Fruit fly (Drosophila melanogaster) whole organism, embryonic: Measurements from ENCODE around the gene pnt.

Experiments
- Aef1 ChIP-seq: fragments of 200-800 bp; sonication (Bioruptor generic); IDR thresholded peaks from 3 replicates; pipeline ENCODE4 v1.3.6; 2022; ENCODE audit warnings: missing biosample characterization, missing genetic modification characterization
- CG13775 ChIP-seq: fragments of 200-800 bp; sonication (Bioruptor generic); optimal IDR thresholded peaks from 3 replicates; lab custom pipeline; 2017; ENCODE audit warnings: missing biosample characterization, mild to moderate bottlenecking, missing genetic modification characterization
- CG16779 ChIP-seq: fragments of 200-800 bp; sonication (Bioruptor generic); IDR thresholded peaks from 2 replicates; pipeline ENCODE4 v1.3.6; 2022; ENCODE audit warnings: missing biosample characterization, missing genetic modification characterization
- CG4424 ChIP-seq: fragments of 200-800 bp; sonication (Bioruptor generic); optimal IDR thresholded peaks from 3 replicates; lab custom pipeline; 2016; ENCODE audit warnings: missing biosample characterization, missing genetic modification characterization
- CG7372 ChIP-seq: fragments of 200-800 bp; sonication (Bioruptor generic); IDR thresholded peaks from 2 replicates; pipeline ENCODE4 v1.3.6; 2022; ENCODE audit warnings: missing biosample characterization, missing genetic modification characterization
- CG8944 ChIP-seq: fragments of 200-800 bp; sonication (Bioruptor generic); optimal IDR thresholded peaks from 3 replicates; lab custom pipeline; 2016; ENCODE audit warnings: missing biosample characterization, missing genetic modification characterization
- CTCF ChIP-seq: fragments of 200-800 bp; sonication (Bioruptor generic); optimal IDR thresholded peaks from 2 replicates; lab custom pipeline; 2017; ENCODE audit warnings: missing biosample characterization, mild to moderate bottlenecking, missing genetic modification characterization, moderate library complexity
- Doc2 ChIP-seq: fragments of 200-800 bp; sonication (Bioruptor generic); IDR thresholded peaks from 2 replicates; pipeline ENCODE4 v1.3.6; 2022; ENCODE audit warnings: missing biosample characterization, missing genetic modification characterization
- HLH4C ChIP-seq: fragments of 200-800 bp; sonication (Bioruptor generic); IDR thresholded peaks from 3 replicates; pipeline ENCODE4 v1.3.6; 2022; ENCODE audit warnings: missing biosample characterization, missing genetic modification characterization; ENCODE audit not compliant: partially characterized antibody
- Hmx ChIP-seq: fragments of 200-800 bp; sonication (Bioruptor generic); optimal IDR thresholded peaks from 2 replicates; lab custom pipeline; 2016; ENCODE audit warnings: missing biosample characterization, missing genetic modification characterization
- Opbp ChIP-seq: fragments of 200-800 bp; sonication (Bioruptor generic); IDR thresholded peaks from 3 replicates; pipeline ENCODE4 v1.3.6; 2022; ENCODE audit warnings: missing biosample characterization, missing genetic modification characterization; ENCODE audit not compliant: partially characterized antibody
- Sox102F ChIP-seq: fragments of 200-800 bp; sonication (Bioruptor generic); optimal IDR thresholded peaks from 2 replicates; lab custom pipeline; 2018; ENCODE audit warnings: missing biosample characterization, mild to moderate bottlenecking, missing genetic modification characterization, moderate library complexity

DNA sequence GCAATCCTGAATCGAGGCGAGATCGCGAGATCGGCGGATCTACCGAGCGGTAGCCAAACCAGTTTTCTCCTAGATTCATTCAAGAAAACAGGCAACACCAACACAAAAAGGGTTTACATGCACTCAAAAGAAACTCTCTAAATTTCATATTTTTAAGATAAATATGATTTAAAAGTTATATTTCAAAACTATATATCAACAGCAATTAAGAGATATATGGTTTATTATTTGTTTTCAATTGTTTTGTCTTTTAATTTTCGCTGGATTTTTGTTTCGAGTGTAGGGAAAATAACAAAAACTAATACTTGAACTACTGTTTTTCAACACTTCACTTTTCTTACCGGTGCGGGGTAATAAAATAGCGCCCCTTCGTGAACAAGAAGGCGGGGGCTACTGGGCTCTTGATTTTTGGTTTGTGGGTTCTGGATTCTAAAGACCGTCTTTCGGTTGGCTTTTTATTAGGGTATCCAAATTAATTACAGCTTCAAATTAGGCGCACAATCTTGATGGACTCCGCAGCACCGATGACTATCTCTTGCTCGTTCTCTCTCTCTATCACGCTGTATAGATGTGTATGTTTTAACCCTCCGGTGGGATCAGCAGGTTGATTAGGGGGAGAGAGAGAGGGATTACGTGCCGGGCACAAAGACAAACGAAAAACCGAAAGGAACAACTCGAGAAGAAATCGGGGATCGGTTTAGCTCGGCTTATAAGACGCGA, 750 bp downstream of the pnt start:
- no peak for TF ChIP-seq Hmx (GFP tag; lab: Kevin White, UChicago)
- no peak for TF ChIP-seq Sox102F
- TF ChIP-seq Doc2 (GFP tag; lab: Robert Waterston, UW), result no peak
- TF ChIP-seq Opbp (GFP tag; lab: Robert Waterston, UW), result no peak
- TF ChIP-seq CG4424 (GFP tag; lab: Kevin White, UChicago), result peak; percentile 25
- TF ChIP-seq HLH4C, result no peak
- no peak for TF ChIP-seq CG8944 (GFP tag; lab: Kevin White, UChicago)
- TF ChIP-seq CG16779 (GFP tag; lab: Robert Waterston, UW), result no peak
- peak; percentile 39 for TF ChIP-seq CG13775 (GFP tag; lab: Kevin White, UChicago)
- TF ChIP-seq Aef1 (GFP tag; lab: Robert Waterston, UW), result no peak
- no peak for TF ChIP-seq CTCF
- no peak for TF ChIP-seq CG7372 (GFP tag; lab: Robert Waterston, UW)
